Fruit fly (Drosophila melanogaster) whole organism, wandering third instar larva: ENCODE measurements around the gene shps.
A peak's percentile ranks its signal among the peaks of the same experiment; 100 is the strongest.

Experiments used
- Abd-B ChIP-seq: fragments of >200 bp; optimal IDR thresholded peaks from 2 replicates; lab custom pipeline; 2017; ENCODE audit warnings: missing biosample characterization, missing genetic modification characterization
- CG9705 ChIP-seq: fragments of 200-800 bp; sonication (Bioruptor generic); optimal IDR thresholded peaks from 2 replicates; lab custom pipeline; 2018; ENCODE audit warnings: missing biosample characterization, mild to moderate bottlenecking, missing genetic modification characterization
- CrebA ChIP-seq: fragments of 200-800 bp; sonication (Bioruptor generic); optimal IDR thresholded peaks from 2 replicates; lab custom pipeline; 2016; ENCODE audit warnings: missing biosample characterization, mild to moderate bottlenecking, missing genetic modification characterization, borderline replicate concordance
- Dfd ChIP-seq: fragments of >200 bp; optimal IDR thresholded peaks from 2 replicates; lab custom pipeline; 2017; ENCODE audit warnings: missing biosample characterization, missing genetic modification characterization
- Dif ChIP-seq: fragments of 200-275, 200-300 bp; sonication (Bioruptor generic); optimal IDR thresholded peaks from 2 replicates; lab custom pipeline; 2018; ENCODE audit warnings: missing biosample characterization, missing genetic modification characterization; ENCODE audit not compliant: partially characterized antibody
- GATAd ChIP-seq: sonication (Bioruptor generic); optimal IDR thresholded peaks from 2 replicates; lab custom pipeline; 2016; ENCODE audit warnings: missing biosample characterization, missing genetic modification characterization
- HLH106 ChIP-seq: fragments of 200-800 bp; optimal IDR thresholded peaks from 3 replicates; lab custom pipeline; 2019; ENCODE audit warnings: missing biosample characterization, mild to moderate bottlenecking, missing genetic modification characterization, moderate library complexity
- Hr83 ChIP-seq: fragments of 200-300 bp; sonication (Bioruptor generic); optimal IDR thresholded peaks from 2 replicates; lab custom pipeline; 2016; ENCODE audit warnings: missing biosample characterization, mild to moderate bottlenecking, missing genetic modification characterization, moderate library complexity; ENCODE audit not compliant: poor library complexity, severe bottlenecking
- Jra ChIP-seq: sonication (Bioruptor generic); optimal IDR thresholded peaks from 2 replicates; lab custom pipeline; 2016; ENCODE audit warnings: missing biosample characterization, missing genetic modification characterization
- Myc ChIP-seq: fragments of >200 bp; optimal IDR thresholded peaks from 2 replicates; lab custom pipeline; 2017
- N ChIP-seq: fragments of >200 bp; optimal IDR thresholded peaks from 2 replicates; lab custom pipeline; 2018; ENCODE audit warnings: missing biosample characterization, missing external identifiers, missing genetic modification characterization
- OdsH ChIP-seq: fragments of 200-800 bp; sonication (Bioruptor generic); optimal IDR thresholded peaks from 2 replicates; lab custom pipeline; 2016; ENCODE audit warnings: missing biosample characterization, mild to moderate bottlenecking, missing genetic modification characterization
- Sp1 ChIP-seq: fragments of 200-800 bp; sonication (Bioruptor generic); optimal IDR thresholded peaks from 3 replicates; lab custom pipeline; 2019; ENCODE audit warnings: missing biosample characterization, mild to moderate bottlenecking, missing genetic modification characterization, moderate library complexity
- Vsx2 ChIP-seq: fragments of 200-300, 225-300 bp; sonication (Bioruptor generic); optimal IDR thresholded peaks from 2 replicates; lab custom pipeline; 2018; ENCODE audit warnings: missing biosample characterization, missing genetic modification characterization; ENCODE audit not compliant: partially characterized antibody
- brk ChIP-seq: fragments of 200-800 bp; sonication (Bioruptor generic); optimal IDR thresholded peaks from 2 replicates; lab custom pipeline; 2016; ENCODE audit warnings: missing biosample characterization, mild to moderate bottlenecking, missing genetic modification characterization
- dl ChIP-seq, 2 experiments: fragments of 175-275, 200-275 bp in 1 of 2; fragments of 200-275 bp in 1 of 2; sonication (Bioruptor generic); optimal IDR thresholded peaks; lab custom pipeline; 2018; ENCODE audit warnings: mild to moderate bottlenecking in 2 of 2, missing biosample characterization in 2 of 2, missing genetic modification characterization in 2 of 2, moderate library complexity in 2 of 2; ENCODE audit not compliant: partially characterized antibody in 2 of 2, insufficient read depth in 1 of 2
- dmrt93B ChIP-seq: fragments of 200-800 bp; sonication (Bioruptor generic); optimal IDR thresholded peaks from 2 replicates; lab custom pipeline; 2018; ENCODE audit warnings: missing biosample characterization, mild to moderate bottlenecking, missing genetic modification characterization
- dsf ChIP-seq: sonication (Bioruptor generic); optimal IDR thresholded peaks from 2 replicates; lab custom pipeline; 2016; ENCODE audit warnings: missing biosample characterization, missing genetic modification characterization, borderline replicate concordance
- ey ChIP-seq: fragments of 200-800 bp; sonication (Bioruptor generic); optimal IDR thresholded peaks from 2 replicates; lab custom pipeline; 2016; ENCODE audit warnings: missing biosample characterization, missing genetic modification characterization
- foxo ChIP-seq, 2 experiments: fragments of 200-800 bp; sonication (Bioruptor generic); optimal IDR thresholded peaks; 2 replicates in 1 of 2; 3 replicates in 1 of 2; lab custom pipeline; 2016 to 2017; ENCODE audit warnings: missing biosample characterization in 2 of 2, missing genetic modification characterization in 2 of 2
- fru ChIP-seq: fragments of 200-800 bp; sonication (Bioruptor generic); optimal IDR thresholded peaks from 3 replicates; lab custom pipeline; 2016; ENCODE audit warnings: missing biosample characterization, mild to moderate bottlenecking, missing genetic modification characterization
- h ChIP-seq: fragments of 200-800 bp; sonication (Bioruptor generic); optimal IDR thresholded peaks from 3 replicates; lab custom pipeline; 2016; ENCODE audit warnings: missing biosample characterization, mild to moderate bottlenecking, missing genetic modification characterization
- jim ChIP-seq: fragments of 175-275, 200-325 bp; sonication (Bioruptor generic); optimal IDR thresholded peaks from 2 replicates; lab custom pipeline; 2016; ENCODE audit warnings: missing biosample characterization, mild to moderate bottlenecking, missing genetic modification characterization
- lola ChIP-seq: fragments of >200 bp; optimal IDR thresholded peaks from 2 replicates; lab custom pipeline; 2017; ENCODE audit warnings: missing biosample characterization, missing genetic modification characterization
- psq ChIP-seq: fragments of 200-800 bp; sonication (Bioruptor generic); optimal IDR thresholded peaks from 3 replicates; lab custom pipeline; 2017; ENCODE audit warnings: missing biosample characterization, mild to moderate bottlenecking, missing genetic modification characterization, moderate library complexity
- sage ChIP-seq: fragments of 200-800 bp; sonication (Bioruptor generic); optimal IDR thresholded peaks from 2 replicates; lab custom pipeline; 2016; ENCODE audit warnings: missing biosample characterization, mild to moderate bottlenecking, missing genetic modification characterization
- sv ChIP-seq: fragments of 200-800 bp; sonication (Bioruptor generic); optimal IDR thresholded peaks from 3 replicates; lab custom pipeline; 2016; ENCODE audit warnings: missing biosample characterization, missing genetic modification characterization
- tai ChIP-seq: sonication (Bioruptor generic); optimal IDR thresholded peaks from 2 replicates; lab custom pipeline; 2016; ENCODE audit warnings: missing biosample characterization, missing genetic modification characterization
- usp ChIP-seq: fragments of >200 bp; optimal IDR thresholded peaks from 2 replicates; lab custom pipeline; 2017; ENCODE audit warnings: missing biosample characterization, missing genetic modification characterization
- woc ChIP-seq: sonication (Bioruptor generic); optimal IDR thresholded peaks from 2 replicates; lab custom pipeline; 2016; ENCODE audit warnings: missing biosample characterization, mild to moderate bottlenecking, missing genetic modification characterization

The shps gene

DNA sequence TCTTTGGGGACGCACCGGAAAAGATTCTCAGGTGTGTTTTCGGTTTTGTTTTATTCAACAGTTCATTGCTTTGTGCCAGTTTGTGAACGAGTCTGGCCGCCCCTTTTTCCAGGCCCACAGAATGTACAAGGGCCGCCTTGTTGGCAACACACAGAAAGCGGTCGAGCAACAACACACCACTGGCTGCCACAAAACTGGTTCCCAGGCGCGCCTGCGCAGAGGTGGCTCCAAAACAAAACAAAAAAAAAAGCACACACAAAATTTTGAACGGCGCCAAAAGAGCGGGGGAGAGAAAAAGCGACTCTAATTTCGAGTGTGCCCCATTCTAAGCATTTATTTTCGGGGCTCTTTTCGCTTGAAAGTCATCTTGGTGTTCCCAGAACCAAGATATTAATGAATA is 19.8 kb downstream of the shps start:
- TF ChIP-seq Dif: peak; percentile 7
- TF ChIP-seq woc (GFP tag; lab: Kevin White, UChicago): no peak
- no peak for TF ChIP-seq dl (GFP tag; optimal IDR thresholded peaks at IDR 0.05; lab: Kevin White, UChicago; ENCODE audit: insufficient read depth in 1 of 2, partially characterized antibody in 2 of 2)
- peak; percentile 29 for TF ChIP-seq Hr83
- TF ChIP-seq tai (GFP tag; lab: Kevin White, UChicago): no peak
- no peak for TF ChIP-seq Sp1 (GFP tag; lab: Kevin White, UChicago)
- no peak for TF ChIP-seq lola (GFP tag; lab: Kevin White, UChicago)
- peak; percentile 19 for TF ChIP-seq Vsx2 (GFP tag; lab: Kevin White, UChicago)
- TF ChIP-seq brk: no peak
- TF ChIP-seq Abd-B (GFP tag; lab: Kevin White, UChicago): no peak
- no peak for TF ChIP-seq HLH106 (tag; lab: Kevin White, UChicago)
- no peak for TF ChIP-seq fru (GFP tag; lab: Kevin White, UChicago)
- TF ChIP-seq GATAd: no peak
- TF ChIP-seq, all 38 proteins: peak for 3

DNA sequence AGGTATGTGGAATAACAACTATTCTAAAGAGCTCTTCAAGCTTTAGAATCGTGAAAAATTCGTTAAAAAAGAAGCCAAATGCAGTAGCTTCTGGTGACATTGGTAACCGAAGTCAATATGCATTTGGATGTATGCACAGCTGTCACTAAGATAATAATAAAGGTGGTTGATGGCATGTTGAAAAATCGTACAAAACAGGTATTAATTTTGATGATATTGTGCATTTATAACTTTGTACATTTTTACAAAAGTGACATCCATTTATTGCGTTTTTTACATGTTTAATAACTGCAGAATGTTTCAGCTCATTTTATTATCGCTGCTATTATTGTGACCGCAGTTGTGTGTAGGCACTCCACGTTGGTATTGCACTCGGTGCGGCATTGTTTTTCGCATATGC is 22.1 kb downstream of the shps start:
- TF ChIP-seq Hr83 (peak; percentile 88), OdsH (GFP tag; lab: Kevin White, UChicago) (peak; percentile 1), Jra (GFP tag; lab: Kevin White, UChicago) (no peak), h (no peak), dsf (GFP tag; lab: Kevin White, UChicago) (no peak), N (GFP tag; lab: Kevin White, UChicago) (no peak), brk (no peak), foxo (GFP tag; optimal IDR thresholded peaks at IDR 0.05; lab: Kevin White, UChicago) (peak in 1 of 2 experiments; percentile 32), psq (GFP tag; lab: Kevin White, UChicago) (no peak)

DNA sequence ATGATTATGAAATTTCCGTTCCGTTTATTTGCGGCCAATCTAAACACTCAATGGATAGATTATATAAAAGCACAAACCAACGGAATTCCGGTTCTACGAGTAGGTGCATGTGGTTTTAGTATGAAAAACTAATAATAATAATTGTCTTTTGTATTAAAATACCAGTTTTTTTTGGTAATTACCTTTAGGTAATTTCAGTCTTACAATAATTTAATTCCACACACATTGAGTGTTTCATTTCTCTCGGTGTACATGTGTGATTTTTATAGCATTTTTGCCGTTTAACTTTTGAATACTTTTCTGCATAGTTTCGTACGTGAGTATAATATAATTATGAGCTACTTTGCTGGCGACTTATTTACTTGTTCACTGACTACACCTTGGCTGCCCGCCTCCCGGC is 23.7 kb downstream of the shps start:
- no peak for TF ChIP-seq brk
- TF ChIP-seq N (GFP tag; lab: Kevin White, UChicago): no peak
- TF ChIP-seq, all 38 proteins: peak for 0

DNA sequence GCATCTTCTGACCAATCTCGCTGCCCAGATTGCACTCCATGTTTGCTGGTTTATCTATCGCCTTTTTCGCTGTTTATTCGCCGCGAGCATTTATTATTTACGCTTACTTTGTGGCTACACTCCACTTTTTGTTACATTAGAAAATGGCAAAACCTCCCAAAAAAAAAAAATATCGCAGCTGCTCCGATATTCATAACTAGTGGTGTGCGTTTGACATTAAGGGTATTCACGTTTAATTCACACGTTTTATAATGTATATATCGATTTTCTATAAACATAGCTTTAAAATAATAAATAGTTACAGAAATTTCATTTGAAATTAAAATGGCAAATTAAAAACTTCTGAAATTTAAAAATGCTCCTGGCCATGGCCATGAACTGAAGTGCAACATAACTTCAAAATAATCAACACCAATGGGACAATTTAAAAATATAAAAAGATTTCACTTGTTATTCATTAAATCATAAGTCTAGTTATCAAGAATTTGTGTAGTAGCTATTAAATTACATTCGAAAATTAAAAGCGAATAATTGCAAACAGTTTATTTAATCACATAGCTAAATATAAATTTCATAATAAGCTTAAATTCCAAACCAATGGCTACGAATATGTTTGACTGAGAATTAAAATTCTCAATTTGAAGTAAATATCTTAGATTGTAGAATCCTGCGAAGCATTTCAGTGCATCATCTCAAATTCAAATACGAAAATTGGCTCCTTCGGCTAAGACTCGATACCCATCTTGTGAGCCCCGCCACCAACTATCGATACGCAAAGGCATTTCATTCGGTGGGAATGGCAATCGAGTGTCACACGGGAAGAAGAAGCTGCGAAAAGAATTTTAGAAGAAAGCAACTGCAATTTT is 39.1 kb downstream of the shps start, which contains the start of the genes Nab2 and BRWD3:
Nab2 (minus strand) TSS at position 203 of the 866 bp plus-strand sequence.
BRWD3 (plus strand) TSS at position 784 of the 866 bp plus-strand sequence.
- TF ChIP-seq sage (GFP tag; lab: Kevin White, UChicago) (no peak), Dif (no peak), GATAd (no peak), psq (GFP tag; lab: Kevin White, UChicago) (peak; percentile 48), HLH106 (tag; lab: Kevin White, UChicago) (peak; percentile 7), dsf (GFP tag; lab: Kevin White, UChicago) (no peak), CG9705 (GFP tag; lab: Kevin White, UChicago) (peak; percentile 15), sv (GFP tag; lab: Kevin White, UChicago) (peak; percentile 28), Dfd (no peak), foxo (GFP tag; optimal IDR thresholded peaks at IDR 0.05; lab: Kevin White, UChicago) (peak in 1 of 2 experiments; percentile 32), ey (GFP tag; lab: Kevin White, UChicago) (peak; percentile 31), h (no peak), Hr83 (peak; percentile 66), CrebA (GFP tag; lab: Kevin White, UChicago) (no peak), Vsx2 (GFP tag; lab: Kevin White, UChicago) (no peak), Myc (lab: Kevin White, UChicago) (peak; percentile 26)

DNA sequence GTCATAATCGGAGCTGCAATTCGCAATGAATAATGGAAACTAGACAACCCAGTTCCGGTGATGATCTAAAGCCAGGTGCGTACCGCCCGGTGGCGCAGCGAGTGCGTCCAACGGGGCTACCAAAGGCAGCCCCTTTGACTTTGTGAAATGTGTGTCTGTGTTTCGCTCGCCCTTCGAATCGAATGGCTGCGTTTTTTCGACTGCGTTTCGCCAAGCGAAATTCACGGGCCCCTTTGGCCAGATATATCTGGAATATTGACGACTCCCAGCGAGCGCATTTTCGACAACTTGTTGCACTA is 39.7 kb downstream of the shps start:
- TF ChIP-seq dl (GFP tag; optimal IDR thresholded peaks at IDR 0.05; lab: Kevin White, UChicago; ENCODE audit: insufficient read depth in 1 of 2, partially characterized antibody in 2 of 2) (no peak), usp (GFP tag; lab: Kevin White, UChicago) (no peak), foxo (GFP tag; optimal IDR thresholded peaks at IDR 0.05; lab: Kevin White, UChicago) (no peak), tai (GFP tag; lab: Kevin White, UChicago) (no peak), Vsx2 (GFP tag; lab: Kevin White, UChicago) (no peak), jim (no peak), CG9705 (GFP tag; lab: Kevin White, UChicago) (no peak), sv (GFP tag; lab: Kevin White, UChicago) (no peak), Myc (lab: Kevin White, UChicago) (no peak), dmrt93B (GFP tag; lab: Kevin White, UChicago) (no peak)
